Worm (Caenorhabditis elegans) whole organism, late embryonic: Measurements from ENCODE around the gene Y22D7AL.9.

Experiments used
- C08G9.2 ChIP-seq: sonication (generic microtip); optimal IDR thresholded peaks from 2 replicates; lab custom pipeline; 2016; ENCODE audit warnings: mild to moderate bottlenecking, missing genetic modification characterization, moderate library complexity, missing compliant biosample characterization
- C38D4.7 ChIP-seq: fragments of 200-800 bp; sonication (Bioruptor generic); optimal IDR thresholded peaks from 2 replicates; lab custom pipeline; 2018; ENCODE audit warnings: mild to moderate bottlenecking, missing genetic modification characterization, moderate library complexity, missing compliant biosample characterization
- F13H6.1 ChIP-seq: sonication (generic microtip); optimal IDR thresholded peaks from 2 replicates; lab custom pipeline; 2016; ENCODE audit warnings: missing genetic modification characterization, missing compliant biosample characterization
- K09A11.1 ChIP-seq: sonication (generic microtip); optimal IDR thresholded peaks from 2 replicates; lab custom pipeline; 2017; ENCODE audit warnings: antibody characterized with exemption, mild to moderate bottlenecking, missing genetic modification characterization, missing compliant biosample characterization; ENCODE audit not compliant: insufficient read depth
- ahr-1 ChIP-seq: sonication (generic microtip); optimal IDR thresholded peaks from 2 replicates; lab custom pipeline; 2016; ENCODE audit warnings: missing genetic modification characterization, missing compliant biosample characterization
- ceh-2 ChIP-seq: sonication (generic microtip); optimal IDR thresholded peaks from 2 replicates; lab custom pipeline; 2016; ENCODE audit warnings: missing genotype, missing genetic modification characterization, missing compliant biosample characterization
- ceh-24 ChIP-seq: sonication (generic microtip); optimal IDR thresholded peaks from 2 replicates; lab custom pipeline; 2016; ENCODE audit warnings: mild to moderate bottlenecking, missing genetic modification characterization, missing compliant biosample characterization
- ceh-30 ChIP-seq: fragments of 150-350 bp; optimal IDR thresholded peaks from 2 replicates; lab custom pipeline; 2014; ENCODE audit warnings: missing biosample characterization, missing genetic modification characterization
- ceh-45 ChIP-seq: fragments of 200-800 bp; sonication (Bioruptor generic); IDR thresholded peaks from 2 replicates; pipeline ENCODE4 v1.3.6; 2022; ENCODE audit warnings: missing genetic modification reagents, missing genetic modification characterization, missing compliant biosample characterization
- ceh-48 ChIP-seq: sonication (generic microtip); optimal IDR thresholded peaks from 2 replicates; lab custom pipeline; 2016; ENCODE audit warnings: missing genetic modification characterization, inconsistent platforms, missing compliant biosample characterization
- che-1 ChIP-seq: sonication (generic microtip); optimal IDR thresholded peaks from 2 replicates; lab custom pipeline; 2016; ENCODE audit warnings: mild to moderate bottlenecking, missing genetic modification characterization, missing compliant biosample characterization
- dmd-4 ChIP-seq: sonication (generic microtip); optimal IDR thresholded peaks from 2 replicates; lab custom pipeline; 2016; ENCODE audit warnings: borderline replicate concordance, missing genetic modification characterization, missing compliant biosample characterization
- fax-1 ChIP-seq: sonication (generic microtip); optimal IDR thresholded peaks from 2 replicates; lab custom pipeline; 2016; ENCODE audit warnings: missing genotype, missing genetic modification characterization, missing compliant biosample characterization
- fkh-10 ChIP-seq: fragments of 150-350 bp; optimal IDR thresholded peaks from 2 replicates; lab custom pipeline; 2014; ENCODE audit warnings: missing biosample characterization, missing genetic modification reagents, missing genetic modification characterization
- fkh-6 ChIP-seq: sonication (generic microtip); optimal IDR thresholded peaks from 2 replicates; lab custom pipeline; 2016; ENCODE audit warnings: missing genetic modification characterization, missing compliant biosample characterization
- gmeb-2 ChIP-seq: sonication (generic microtip); optimal IDR thresholded peaks from 2 replicates; lab custom pipeline; 2016; ENCODE audit warnings: missing genetic modification characterization, inconsistent platforms, missing compliant biosample characterization
- hlh-6 ChIP-seq: sonication (generic microtip); optimal IDR thresholded peaks from 2 replicates; lab custom pipeline; 2016; ENCODE audit warnings: missing genotype, missing genetic modification characterization, missing compliant biosample characterization
- hlh-8 ChIP-seq: sonication (generic microtip); optimal IDR thresholded peaks from 2 replicates; lab custom pipeline; 2016; ENCODE audit warnings: missing genotype, missing genetic modification characterization, missing compliant biosample characterization
- nhr-11 ChIP-seq: fragments of 150-350 bp; optimal IDR thresholded peaks from 2 replicates; lab custom pipeline; 2014; ENCODE audit warnings: missing biosample characterization, missing genetic modification characterization
- odd-2 ChIP-seq: sonication (generic microtip); optimal IDR thresholded peaks from 2 replicates; lab custom pipeline; 2017; ENCODE audit warnings: antibody characterized with exemption, mild to moderate bottlenecking, missing genetic modification characterization, missing compliant biosample characterization
- pag-3 ChIP-seq: sonication (generic microtip); optimal IDR thresholded peaks from 2 replicates; lab custom pipeline; 2016; ENCODE audit warnings: missing compliant biosample characterization, missing genetic modification characterization, borderline replicate concordance
- pat-9 ChIP-seq: fragments of 200-800 bp; sonication (Bioruptor generic); optimal IDR thresholded peaks from 2 replicates; lab custom pipeline; 2018; ENCODE audit warnings: mild to moderate bottlenecking, missing genetic modification characterization, moderate library complexity, missing compliant biosample characterization
- pqm-1 ChIP-seq: sonication (generic microtip); optimal IDR thresholded peaks from 2 replicates; lab custom pipeline; 2016; ENCODE audit warnings: missing genetic modification characterization, missing compliant biosample characterization
- pros-1 ChIP-seq: fragments of 150-350 bp; optimal IDR thresholded peaks from 2 replicates; lab custom pipeline; 2014; ENCODE audit warnings: missing biosample characterization, missing genetic modification reagents, missing genetic modification characterization
- ref-2 ChIP-seq: sonication (generic microtip); optimal IDR thresholded peaks from 2 replicates; lab custom pipeline; 2016; ENCODE audit warnings: missing genetic modification characterization, missing compliant biosample characterization
- rnt-1 ChIP-seq: sonication (generic microtip); optimal IDR thresholded peaks from 2 replicates; lab custom pipeline; 2016; ENCODE audit warnings: missing genetic modification characterization, missing compliant biosample characterization
- sdc-2 ChIP-seq: sonication (generic microtip); optimal IDR thresholded peaks from 2 replicates; lab custom pipeline; 2016; ENCODE audit warnings: missing genotype, missing genetic modification characterization, missing compliant biosample characterization
- sox-2 ChIP-seq: fragments of 200-800 bp; sonication (Bioruptor generic); IDR thresholded peaks from 2 replicates; pipeline ENCODE4 v1.3.6; 2022; ENCODE audit warnings: missing genetic modification reagents, missing genetic modification characterization, missing compliant biosample characterization
- ttx-3 ChIP-seq: sonication (generic microtip); optimal IDR thresholded peaks from 2 replicates; lab custom pipeline; 2016; ENCODE audit warnings: missing genetic modification reagents, missing genetic modification characterization, missing compliant biosample characterization
- unc-3 ChIP-seq, 2 experiments: fragments of 200-800 bp in 1 of 2; sonication (Bioruptor generic) in 1 of 2; sonication (generic microtip) in 1 of 2; conservative IDR thresholded peaks in 1 of 2; optimal IDR thresholded peaks in 1 of 2; 2 replicates each; pipeline versions ENCODE4 v1.3.6 to Lab custom; 2016 to 2022; ENCODE audit warnings: missing compliant biosample characterization in 2 of 2, missing genetic modification characterization in 2 of 2, missing genetic modification reagents in 1 of 2
- unc-42 ChIP-seq: sonication (generic microtip); optimal IDR thresholded peaks from 2 replicates; lab custom pipeline; 2016; ENCODE audit warnings: missing genotype, missing genetic modification characterization, missing compliant biosample characterization
- unc-55 ChIP-seq: sonication (generic microtip); optimal IDR thresholded peaks from 2 replicates; lab custom pipeline; 2017; ENCODE audit warnings: missing biosample characterization, missing genetic modification reagents, missing genetic modification characterization

The Y22D7AL.9 gene

DNA sequence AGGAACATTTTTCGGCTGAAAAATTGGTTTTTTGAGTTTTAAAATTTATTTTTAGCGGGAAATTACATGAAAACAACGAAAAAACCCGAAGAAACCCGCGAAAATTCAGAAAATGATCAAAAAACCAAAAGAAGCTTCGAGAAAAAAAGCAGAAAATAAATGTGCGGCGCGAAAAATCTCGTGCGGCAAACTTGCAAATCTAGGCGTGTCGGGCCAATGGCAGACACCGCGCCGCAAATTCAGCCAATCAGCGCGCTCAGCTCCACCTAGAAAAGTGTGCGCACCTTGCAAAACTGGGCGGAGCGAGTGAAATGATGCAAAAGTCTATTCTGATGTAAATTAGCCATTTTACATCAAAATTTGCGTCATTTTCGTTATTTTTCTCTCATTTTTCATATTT is 5.1 kb upstream of the Y22D7AL.9 start, which contains the start of gene Y22D7AL.10 (continued):
- peak; percentile 85 for TF ChIP-seq ceh-2 (tag; lab: Kevin White, UChicago)
- peak; percentile 74 for TF ChIP-seq gmeb-2 (tag; lab: Kevin White, UChicago)
- peak; percentile 55 for TF ChIP-seq fkh-10
- TF ChIP-seq fax-1 (tag; lab: Kevin White, UChicago): peak; percentile 80
- TF ChIP-seq che-1 (tag; lab: Kevin White, UChicago): peak; percentile 72
- TF ChIP-seq pat-9 (tag; lab: Kevin White, UChicago): peak; percentile 91
- TF ChIP-seq ceh-45 (GFP tag; lab: Robert Waterston, UW): 0 out of 2 replicates have a peak, but pooled peaks have one; percentile 63
- TF ChIP-seq sox-2 (GFP tag; lab: Robert Waterston, UW): peak; percentile 64
- peak; percentile 59 for TF ChIP-seq ahr-1 (tag; lab: Kevin White, UChicago)
- peak; percentile 45 for TF ChIP-seq odd-2
- TF ChIP-seq C08G9.2 (tag; lab: Kevin White, UChicago): peak; percentile 85
- TF ChIP-seq unc-42 (tag; lab: Kevin White, UChicago): peak; percentile 89
- 0 out of 2 replicates have a peak, but pooled peaks have one; percentile 45 for TF ChIP-seq unc-3 (GFP tag; conservative IDR thresholded peaks at IDR 0.05; lab: Robert Waterston, UW)
- peak; percentile 82 for TF ChIP-seq unc-3 (tag; optimal IDR thresholded peaks at IDR 0.05; lab: Kevin White, UChicago)
- no peak for TF ChIP-seq unc-55
- TF ChIP-seq hlh-6 (tag; lab: Kevin White, UChicago): peak; percentile 82

ce11 chrIII:1618312-1618711 is 4.5 kb upstream of the Y22D7AL.9 start:
- TF ChIP-seq fax-1 (tag; lab: Kevin White, UChicago): no peak
- peak; percentile 45 for TF ChIP-seq ceh-48 (tag; lab: Kevin White, UChicago)

DNA sequence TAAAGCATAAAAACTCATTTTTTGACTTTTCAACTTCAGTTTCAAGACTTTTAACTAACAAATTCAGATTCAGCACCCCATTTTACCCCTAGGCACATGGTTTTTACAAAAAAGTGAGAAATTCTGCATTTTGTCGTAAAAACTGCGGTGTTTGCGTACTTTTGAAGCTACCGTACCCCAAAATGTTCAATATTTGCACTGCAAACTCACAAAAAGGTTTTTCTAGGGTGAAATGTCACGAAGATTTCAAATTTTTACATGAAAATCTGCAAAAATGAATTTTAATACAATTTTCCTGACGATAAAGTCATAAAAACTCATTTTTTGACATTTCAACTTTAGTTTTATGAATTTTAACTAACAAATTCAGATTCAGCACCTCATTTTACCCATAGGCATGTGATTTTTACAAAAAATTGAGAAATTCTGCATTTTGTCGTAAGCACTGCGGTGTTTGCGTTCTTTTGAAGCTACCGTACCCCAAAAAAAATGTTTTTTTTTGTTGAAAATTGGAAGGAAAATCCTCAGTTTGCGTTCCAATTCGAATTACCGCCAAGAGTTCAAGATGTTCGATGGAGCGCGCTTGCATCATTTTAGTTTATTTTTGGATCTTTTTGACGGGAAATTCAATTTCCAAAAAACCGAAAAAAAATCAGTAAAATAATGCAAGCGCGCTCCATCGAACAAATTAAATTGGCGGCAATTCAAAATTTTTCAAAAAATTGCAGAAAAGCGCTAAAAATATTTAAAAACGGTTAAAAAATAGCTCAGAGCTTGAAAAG is 2.6 kb upstream of the Y22D7AL.9 start:
- TF ChIP-seq gmeb-2 (tag; lab: Kevin White, UChicago): peak; percentile 28
- TF ChIP-seq ahr-1 (tag; lab: Kevin White, UChicago): no peak

- TF ChIP-seq ceh-45 (GFP tag; lab: Robert Waterston, UW) (no peak), F13H6.1 (tag; lab: Kevin White, UChicago) (no peak), ttx-3 (tag; lab: Kevin White, UChicago) (no peak), K09A11.1 (tag; lab: Kevin White, UChicago) (no peak), pqm-1 (no peak), hlh-6 (tag; lab: Kevin White, UChicago) (no peak), ceh-24 (tag; lab: Kevin White, UChicago) (no peak), fkh-6 (tag; lab: Kevin White, UChicago) (no peak), ref-2 (tag; lab: Kevin White, UChicago) (no peak), nhr-11 (tag; lab: Kevin White, UChicago) (no peak), hlh-8 (tag; lab: Kevin White, UChicago) (no peak), pros-1 (tag; lab: Kevin White, UChicago) (no peak), C38D4.7 (no peak), dmd-4 (tag; lab: Kevin White, UChicago) (no peak), gmeb-2 (tag; lab: Kevin White, UChicago) (no peak), sdc-2 (tag; lab: Kevin White, UChicago) (no peak), pag-3 (tag; lab: Kevin White, UChicago) (no peak), pat-9 (tag; lab: Kevin White, UChicago) (no peak), rnt-1 (tag; lab: Kevin White, UChicago) (no peak), ceh-30 (tag; lab: Kevin White, UChicago) (no peak)
Observed at ce11 chrIII:1614412-1614811, 579 bp upstream of the Y22D7AL.9 start.
